Fruit fly (Drosophila melanogaster) whole organism, adult: ENCODE data around the gene Rai1.

Experiments used
- CG11617 ChIP-seq: fragments of 200-800 bp; sonication (Bioruptor generic); optimal IDR thresholded peaks from 2 replicates; lab custom pipeline; 2017; ENCODE audit warnings: mild to moderate bottlenecking, missing biosample characterization, missing genetic modification reagents, missing genetic modification characterization
- CG12768 ChIP-seq: fragments of 200-800 bp; sonication (Bioruptor generic); optimal IDR thresholded peaks from 2 replicates; lab custom pipeline; 2017; ENCODE audit warnings: missing biosample characterization, missing genetic modification characterization, mild to moderate bottlenecking, moderate library complexity, missing genetic modification reagents
- CG14711 ChIP-seq: fragments of 200-800 bp; sonication (Bioruptor generic); optimal IDR thresholded peaks from 2 replicates; lab custom pipeline; 2018; ENCODE audit warnings: missing biosample characterization, mild to moderate bottlenecking, missing genetic modification characterization, moderate library complexity
- CG1620 ChIP-seq: fragments of 200-800 bp; sonication (Bioruptor generic); optimal IDR thresholded peaks from 2 replicates; lab custom pipeline; 2016; ENCODE audit warnings: missing biosample characterization, missing genetic modification characterization
- CG33017 ChIP-seq: fragments of 200-800 bp; sonication (Bioruptor generic); optimal IDR thresholded peaks from 2 replicates; lab custom pipeline; 2018; ENCODE audit warnings: missing biosample characterization, mild to moderate bottlenecking, missing genetic modification characterization, moderate library complexity
- CG5204 ChIP-seq: fragments of 200-800 bp; sonication (Bioruptor generic); optimal IDR thresholded peaks from 2 replicates; lab custom pipeline; 2016; ENCODE audit warnings: missing biosample characterization, missing genetic modification characterization
- CG7045 ChIP-seq: fragments of 200-800 bp; sonication (Bioruptor generic); optimal IDR thresholded peaks from 2 replicates; lab custom pipeline; 2017; ENCODE audit warnings: missing biosample characterization, mild to moderate bottlenecking, missing genetic modification characterization
- CG7101 ChIP-seq: fragments of 200-800 bp; sonication (Bioruptor generic); optimal IDR thresholded peaks from 2 replicates; lab custom pipeline; 2018; ENCODE audit warnings: missing biosample characterization, mild to moderate bottlenecking, missing genetic modification characterization, moderate library complexity
- Clk ChIP-seq: fragments of 200-800 bp; sonication (Bioruptor generic); optimal IDR thresholded peaks from 2 replicates; lab custom pipeline; 2017; ENCODE audit warnings: missing biosample characterization, missing genetic modification characterization
- Crg-1 ChIP-seq: fragments of 200-800 bp; sonication (Bioruptor generic); optimal IDR thresholded peaks from 2 replicates; lab custom pipeline; 2016; ENCODE audit warnings: missing biosample characterization, missing genetic modification characterization
- Hr96 ChIP-seq: fragments of 200-800 bp; sonication (Bioruptor generic); optimal IDR thresholded peaks from 2 replicates; lab custom pipeline; 2016; ENCODE audit warnings: missing biosample characterization, missing genetic modification characterization
- Mnt ChIP-seq: fragments of 200-800 bp; sonication (Bioruptor generic); optimal IDR thresholded peaks from 2 replicates; lab custom pipeline; 2016; ENCODE audit warnings: missing biosample characterization, mild to moderate bottlenecking, missing genetic modification characterization
- bab1 ChIP-seq: fragments of 200-800 bp; sonication (Bioruptor generic); optimal IDR thresholded peaks from 3 replicates; lab custom pipeline; 2019; ENCODE audit warnings: missing biosample characterization, mild to moderate bottlenecking, missing genetic modification characterization, moderate library complexity
- cic ChIP-seq: fragments of 200-800 bp; sonication (Bioruptor generic); optimal IDR thresholded peaks from 2 replicates; lab custom pipeline; 2017; ENCODE audit warnings: missing biosample characterization, mild to moderate bottlenecking, missing genetic modification characterization, moderate library complexity
- cnc ChIP-seq, 2 experiments: fragments of >200 bp; optimal IDR thresholded peaks; 2 replicates each; lab custom pipeline; 2017
- kay ChIP-seq: fragments of 200-800 bp; sonication (Bioruptor generic); peaks from one replicate; lab custom pipeline; 2016; ENCODE audit warnings: missing biosample characterization, missing genetic modification characterization, borderline replicate concordance
- ovo ChIP-seq: fragments of 200-800 bp; sonication (Bioruptor generic); optimal IDR thresholded peaks from 2 replicates; lab custom pipeline; 2016; ENCODE audit warnings: missing biosample characterization, missing genetic modification characterization
- pad ChIP-seq: fragments of 200-800 bp; sonication (Bioruptor generic); optimal IDR thresholded peaks from 3 replicates; lab custom pipeline; 2017; ENCODE audit warnings: missing biosample characterization, missing genetic modification characterization, mild to moderate bottlenecking, moderate library complexity, missing genetic modification reagents
- tj ChIP-seq: fragments of 200-800 bp; sonication (Bioruptor generic); optimal IDR thresholded peaks from 3 replicates; lab custom pipeline; 2017; ENCODE audit warnings: missing biosample characterization, mild to moderate bottlenecking, missing genetic modification characterization, moderate library complexity
- toe ChIP-seq: fragments of 200-800 bp; sonication (Bioruptor generic); optimal IDR thresholded peaks from 2 replicates; lab custom pipeline; 2016; ENCODE audit warnings: missing biosample characterization, missing genetic modification characterization

Gene Rai1

DNA sequence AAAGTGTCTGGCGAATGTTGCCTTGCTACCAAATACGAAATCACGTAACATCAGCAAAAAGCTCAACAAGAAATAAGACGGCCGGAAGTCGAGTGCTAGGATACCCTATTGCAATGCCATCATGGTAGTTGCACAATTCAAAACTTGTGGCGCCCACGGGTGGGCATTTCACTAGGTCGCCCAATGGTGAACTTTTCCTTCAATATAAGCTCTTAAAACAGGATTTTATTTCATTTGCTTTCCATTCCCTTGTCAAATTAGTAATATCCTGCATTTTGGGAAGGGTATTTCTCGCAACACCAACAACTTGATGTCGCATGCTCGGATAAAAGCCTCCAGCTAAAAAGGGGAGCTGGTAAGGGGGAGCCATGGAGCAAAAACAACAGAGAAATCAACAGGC lies 41.6 kb downstream of the Rai1 start:
- TF ChIP-seq CG33017 (tag; lab: Kevin White, UChicago) (no peak), CG12768 (GFP tag; lab: Kevin White, UChicago) (no peak), pad (GFP tag; lab: Kevin White, UChicago) (no peak), bab1 (GFP tag; lab: Kevin White, UChicago) (no peak), CG7101 (tag; lab: Kevin White, UChicago) (no peak), tj (GFP tag; lab: Kevin White, UChicago) (no peak), Mnt (GFP tag; lab: Kevin White, UChicago) (no peak), CG5204 (GFP tag; lab: Kevin White, UChicago) (no peak), CG14711 (tag; lab: Kevin White, UChicago) (no peak), CG1620 (no peak), cnc (optimal IDR thresholded peaks at IDR 0.05; lab: Kevin White, UChicago) (no peak), ovo (no peak), kay (GFP tag; lab: Kevin White, UChicago) (no peak), cic (no peak), Crg-1 (GFP tag; lab: Kevin White, UChicago) (no peak), CG11617 (no peak), Clk (no peak), Hr96 (no peak), toe (GFP tag; lab: Kevin White, UChicago) (no peak)

DNA sequence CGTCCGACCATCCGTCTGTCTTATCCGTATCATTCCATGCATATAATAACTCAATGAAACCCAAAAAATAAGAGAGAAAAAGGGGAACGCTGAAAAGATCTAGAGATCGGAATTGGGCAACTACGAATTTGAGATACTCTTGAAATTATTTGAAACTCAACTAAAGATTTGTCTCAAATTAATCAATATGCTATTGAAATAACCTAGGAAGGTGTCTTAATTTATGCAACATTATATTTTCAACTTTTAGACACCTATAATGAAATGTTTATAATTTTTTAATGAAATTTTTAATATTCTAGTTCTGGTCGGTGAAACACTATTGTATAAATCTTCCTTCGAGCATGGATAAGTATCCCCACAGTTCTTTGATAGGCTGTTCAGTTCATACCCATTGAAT lies 42.6 kb downstream of the Rai1 start:
- no peak for TF ChIP-seq CG14711 (tag; lab: Kevin White, UChicago)
- no peak for TF ChIP-seq CG1620
- TF ChIP-seq CG12768 (GFP tag; lab: Kevin White, UChicago) = no peak
- TF ChIP-seq CG7101 (tag; lab: Kevin White, UChicago) = no peak
- TF ChIP-seq CG11617 = no peak
- no peak for TF ChIP-seq Mnt (GFP tag; lab: Kevin White, UChicago)
- TF ChIP-seq toe (GFP tag; lab: Kevin White, UChicago) = no peak

DNA sequence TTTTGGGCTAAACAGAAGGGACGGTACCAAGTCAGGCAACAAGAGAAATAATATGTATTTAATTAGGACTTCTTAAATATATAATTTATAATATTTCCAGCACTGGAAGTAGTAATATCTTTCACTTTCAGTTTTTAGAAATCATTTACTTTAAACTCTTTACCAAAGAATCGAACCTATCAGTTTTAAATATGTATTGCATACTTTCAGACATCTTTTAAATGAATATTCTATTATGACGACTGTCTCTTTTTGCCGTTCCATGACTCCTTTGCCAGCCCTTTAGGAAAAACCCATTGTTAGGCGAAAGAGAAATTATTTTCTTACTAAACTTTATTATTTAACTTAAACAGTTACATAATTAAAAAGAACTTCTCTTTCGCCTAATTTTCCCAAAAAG lies 45.5 kb downstream of the Rai1 start:
- TF ChIP-seq bab1 (GFP tag; lab: Kevin White, UChicago) = no peak
- TF ChIP-seq CG1620 = no peak
- TF ChIP-seq CG14711 (tag; lab: Kevin White, UChicago) = no peak
- TF ChIP-seq CG11617 = no peak
- no peak for TF ChIP-seq cnc (optimal IDR thresholded peaks at IDR 0.05; lab: Kevin White, UChicago)
- TF ChIP-seq pad (GFP tag; lab: Kevin White, UChicago) = no peak

DNA sequence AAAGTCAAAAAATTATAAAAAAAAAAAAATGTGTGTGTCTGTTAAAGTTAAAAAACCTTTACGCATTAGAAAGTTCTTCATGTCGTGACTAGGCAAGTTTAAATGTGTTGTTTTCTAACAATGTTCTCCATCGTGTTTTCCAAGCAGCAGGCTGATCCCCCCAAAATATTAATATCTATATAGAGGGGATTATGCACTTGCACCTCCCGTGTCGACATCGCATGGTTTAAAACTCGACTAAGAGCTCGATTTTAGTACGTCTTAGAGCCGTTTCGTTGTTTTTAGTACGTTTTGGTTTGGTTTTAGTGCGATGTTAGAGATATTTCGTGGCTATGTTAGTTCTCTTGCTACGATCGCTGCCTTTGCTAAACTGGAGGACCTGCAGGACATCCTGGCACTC lies 50.1 kb downstream of the Rai1 start:
- TF ChIP-seq toe (GFP tag; lab: Kevin White, UChicago) = no peak
- TF ChIP-seq CG14711 (tag; lab: Kevin White, UChicago) = no peak
- no peak for TF ChIP-seq CG11617
- no peak for TF ChIP-seq Hr96
- TF ChIP-seq pad (GFP tag; lab: Kevin White, UChicago) = no peak
- no peak for TF ChIP-seq cnc (optimal IDR thresholded peaks at IDR 0.05; lab: Kevin White, UChicago)
- no peak for TF ChIP-seq CG7101 (tag; lab: Kevin White, UChicago)
- TF ChIP-seq Crg-1 (GFP tag; lab: Kevin White, UChicago) = no peak
- TF ChIP-seq CG7045 = no peak
- no peak for TF ChIP-seq CG5204 (GFP tag; lab: Kevin White, UChicago)
- TF ChIP-seq bab1 (GFP tag; lab: Kevin White, UChicago) = no peak
- no peak for TF ChIP-seq cic
